Fruit fly (Drosophila melanogaster) whole organism, embryonic: ENCODE data around the gene CG14015.

Experiments
- Antp ChIP-seq: fragments of 200-800 bp; sonication (Bioruptor generic); optimal IDR thresholded peaks from 3 replicates; lab custom pipeline; 2016; ENCODE audit warnings: missing biosample characterization, missing genetic modification characterization
- Blimp-1 ChIP-seq: fragments of 200-800 bp; sonication (Bioruptor generic); optimal IDR thresholded peaks from 3 replicates; lab custom pipeline; 2018; ENCODE audit warnings: missing biosample characterization, missing genetic modification characterization, mild to moderate bottlenecking, moderate library complexity, missing genetic modification reagents
- CG1024 ChIP-seq: fragments of 200-800 bp; sonication (Bioruptor generic); IDR thresholded peaks from 2 replicates; pipeline ENCODE4 v1.3.6; 2022; ENCODE audit warnings: missing biosample characterization, missing genetic modification characterization
- CG34422 ChIP-seq: fragments of 200-800 bp; sonication (Bioruptor generic); IDR thresholded peaks from 3 replicates; pipeline ENCODE4 v1.3.6; 2022; ENCODE audit warnings: missing biosample characterization, missing genetic modification characterization
- CG9609 ChIP-seq: fragments of 200-800 bp; sonication (Bioruptor generic); optimal IDR thresholded peaks from 3 replicates; lab custom pipeline; 2016; ENCODE audit warnings: missing biosample characterization, missing genetic modification characterization
- CG9876 ChIP-seq: fragments of 200-800 bp; sonication (Bioruptor generic); optimal IDR thresholded peaks from 2 replicates; lab custom pipeline; 2016; ENCODE audit warnings: missing biosample characterization, missing genetic modification characterization
- chn ChIP-seq: fragments of 200-800 bp; sonication (Bioruptor generic); optimal IDR thresholded peaks from 2 replicates; lab custom pipeline; 2016; ENCODE audit warnings: missing biosample characterization, missing genetic modification characterization
- pho ChIP-seq: fragments of 200-800 bp; sonication (Bioruptor generic); optimal IDR thresholded peaks from 2 replicates; lab custom pipeline; 2016; ENCODE audit warnings: missing biosample characterization, missing genetic modification characterization
- zf30C ChIP-seq: fragments of 200-800 bp; sonication (Bioruptor generic); optimal IDR thresholded peaks from 3 replicates; lab custom pipeline; 2018; ENCODE audit warnings: missing biosample characterization, mild to moderate bottlenecking, missing genetic modification characterization

DNA sequence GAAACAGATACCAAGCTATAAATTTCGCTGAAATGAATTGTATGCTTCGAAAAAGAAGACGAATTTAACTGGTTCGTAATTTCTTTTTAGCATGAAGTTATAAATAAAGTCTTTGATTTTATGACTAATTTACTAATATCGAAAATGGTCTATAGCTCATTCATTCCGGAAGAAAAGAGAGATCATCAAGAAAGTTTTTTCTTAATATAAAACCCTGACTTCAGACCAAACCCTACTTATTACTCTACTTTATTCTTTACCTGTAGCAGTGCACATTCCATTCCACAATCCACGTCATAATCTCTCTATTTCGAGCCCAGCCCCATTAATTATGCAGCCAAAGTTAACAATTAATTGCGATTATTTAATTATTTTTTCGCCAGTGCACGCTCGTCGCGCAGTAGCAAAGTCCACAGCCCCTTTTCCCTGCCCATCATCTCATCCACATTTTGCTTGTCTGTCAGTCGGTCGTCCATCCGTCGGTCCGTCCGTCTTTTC lies 45.0 kb downstream of the CG14015 start:
- TF ChIP-seq Antp (GFP tag; lab: Kevin White, UChicago) (no peak), CG1024 (GFP tag; lab: Robert Waterston, UW) (no peak), pho (GFP tag; lab: Kevin White, UChicago) (no peak), CG34422 (no peak), zf30C (GFP tag; lab: Kevin White, UChicago) (no peak), chn (GFP tag; lab: Kevin White, UChicago) (no peak), CG9609 (GFP tag; lab: Kevin White, UChicago) (no peak), CG9876 (GFP tag; lab: Kevin White, UChicago) (no peak), Blimp-1 (GFP tag; lab: Kevin White, UChicago) (no peak)
